Fruit fly (Drosophila melanogaster): ENCODE data around the gene CG31368.
A peak's percentile ranks its signal among the peaks of the same experiment; 100 is the strongest.

Gene CG31368

DNA sequence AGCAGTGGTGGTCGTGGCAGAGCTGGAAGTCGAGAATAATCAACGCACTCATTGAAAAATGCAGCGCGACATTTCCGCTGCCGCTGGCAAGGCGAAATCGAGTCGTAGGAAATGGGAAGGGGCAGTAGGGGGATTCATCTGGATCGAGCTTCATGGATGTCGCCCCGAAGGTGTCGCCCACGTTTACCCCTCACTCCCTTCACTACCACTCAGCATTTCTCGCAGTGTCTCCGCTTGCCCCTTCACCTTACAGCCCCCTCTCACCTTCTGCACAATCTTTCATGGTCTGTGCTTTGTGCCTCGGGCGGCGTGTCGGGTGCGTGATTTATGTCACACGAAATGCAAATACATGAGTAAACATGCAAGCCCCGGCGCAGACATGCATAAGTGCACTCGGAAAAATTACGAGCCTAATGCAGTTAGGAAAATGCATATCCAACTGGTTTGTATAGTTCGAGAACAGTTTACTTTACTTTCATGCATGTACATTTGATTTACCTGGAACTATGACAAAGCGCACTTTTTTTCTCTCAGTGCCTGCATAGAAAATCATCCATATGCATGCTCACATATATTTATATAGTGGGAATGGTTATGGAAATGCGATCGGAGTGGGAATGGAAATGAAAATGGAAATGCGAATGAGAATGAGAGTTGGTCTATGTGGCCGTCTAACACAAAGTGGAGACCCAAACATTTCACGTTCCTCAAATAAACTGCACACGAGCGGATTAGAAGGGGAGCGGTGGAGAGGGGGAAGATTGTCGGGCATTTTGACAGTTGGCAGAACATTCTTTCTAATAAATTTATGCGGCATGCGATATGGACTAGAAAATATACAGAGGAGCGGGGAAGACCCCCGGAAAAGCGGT is 33.0 kb upstream of the CG31368 start (continued):
- TF ChIP-seq CG15601 (tag; optimal IDR thresholded peaks at IDR 0.05) (peak; percentile 94), CG3065 (GFP tag; optimal IDR thresholded peaks at IDR 0.05) (peak; percentile 86), Eip74EF (GFP tag; optimal IDR thresholded peaks at IDR 0.05) (peak in 1 of 2 experiments; percentile 89), insv (GFP tag; optimal IDR thresholded peaks at IDR 0.05) (no peak), Side (GFP tag; optimal IDR thresholded peaks at IDR 0.05) (peak; percentile 81), jigr1 (GFP tag; IDR thresholded peaks at IDR 0.05) (peak; percentile 90), ssp (GFP tag; IDR thresholded peaks at IDR 0.05) (peak; percentile 86), cwo (GFP tag; optimal IDR thresholded peaks at IDR 0.05) (peak; percentile 58), CG9609 (GFP tag; optimal IDR thresholded peaks at IDR 0.05) (peak; percentile 84), sens-2 (GFP tag; IDR thresholded peaks at IDR 0.05) (peak; percentile 91), CG15696 (tag; optimal IDR thresholded peaks at IDR 0.05) (peak; percentile 38), scrt (GFP tag; optimal IDR thresholded peaks at IDR 0.05) (peak; percentile 60), gce (GFP tag; IDR thresholded peaks at IDR 0.05) (peak; percentile 91; the same call in 2 of the 3 replicates), vnd (GFP tag; IDR thresholded peaks at IDR 0.05; ENCODE audit: partially characterized antibody) (no peak), CG13296 (GFP tag; optimal IDR thresholded peaks at IDR 0.05) (no peak), CG7839 (tag; optimal IDR thresholded peaks at IDR 0.05) (peak; percentile 92), Stat92E (GFP tag; optimal IDR thresholded peaks at IDR 0.05) (peak in 1 of 3 experiments; percentile 90), MESR4 (GFP tag; optimal IDR thresholded peaks at IDR 0.05) (peak; percentile 14), CG1603 (tag; optimal IDR thresholded peaks at IDR 0.05) (peak; percentile 98), CG17328 (GFP tag; IDR thresholded peaks at IDR 0.05) (peak; percentile 94), Med (GFP tag) (peak; percentile 97), Nf-YA (GFP tag; IDR thresholded peaks at IDR 0.05) (peak; percentile 80), luna (GFP tag; optimal IDR thresholded peaks at IDR 0.05) (no peak), cad (GFP tag; optimal IDR thresholded peaks at IDR 0.05) (no peak), CG3726 (GFP tag; IDR thresholded peaks at IDR 0.05) (peak; percentile 80; the same call in 2 of the 3 replicates), Lhr (GFP tag; optimal IDR thresholded peaks at IDR 0.05) (peak; percentile 86), CG5245 (GFP tag; optimal IDR thresholded peaks at IDR 0.05) (peak; percentile 89), CG8944 (GFP tag; optimal IDR thresholded peaks at IDR 0.05) (peak; percentile 91), dan (GFP tag; IDR thresholded peaks at IDR 0.05) (peak; percentile 57; the same call in 1 of the 2 replicates), CG10543 (GFP tag; optimal IDR thresholded peaks at IDR 0.05) (peak; percentile 32), sisA (GFP tag; IDR thresholded peaks at IDR 0.05) (peak; percentile 96), mirr (GFP tag; optimal IDR thresholded peaks at IDR 0.05) (no peak), ac (GFP tag; optimal IDR thresholded peaks at IDR 0.05) (peak; percentile 44), Hr39 (optimal IDR thresholded peaks at IDR 0.05) (no peak), ftz-f1 (GFP tag; optimal IDR thresholded peaks at IDR 0.05) (no peak), sob (GFP tag; IDR thresholded peaks at IDR 0.05) (peak; percentile 83; the same call in 1 of the 2 replicates), ham (GFP tag; IDR thresholded peaks at IDR 0.05) (no peak), slou (GFP tag; optimal IDR thresholded peaks at IDR 0.05) (peak; percentile 55), Hr51 (GFP tag; optimal IDR thresholded peaks at IDR 0.05) (peak; percentile 36 to 84), Vsx1 (GFP tag; optimal IDR thresholded peaks at IDR 0.05) (peak; percentile 71), CG16863 (GFP tag; optimal IDR thresholded peaks at IDR 0.05) (peak; percentile 90), CG2129 (GFP tag; IDR thresholded peaks at IDR 0.05; ENCODE audit: partially characterized antibody) (no peak), MTF-1 (GFP tag; optimal IDR thresholded peaks at IDR 0.05; ENCODE audit: borderline replicate concordance) (peak; percentile 67), CG31441 (GFP tag; IDR thresholded peaks at IDR 0.05) (peak; percentile 94), CG12219 (GFP tag; optimal IDR thresholded peaks at IDR 0.05) (peak; percentile 87), wdn (GFP tag; IDR thresholded peaks at IDR 0.05) (no peak), CG3995 (GFP tag; optimal IDR thresholded peaks at IDR 0.05) (no peak), CG12071 (GFP tag; optimal IDR thresholded peaks at IDR 0.05) (peak; percentile 89)

Data from whole organism, embryonic.